Worm (Caenorhabditis elegans): ENCODE data around the gene C45G9.2.

The C45G9.2 gene

DNA sequence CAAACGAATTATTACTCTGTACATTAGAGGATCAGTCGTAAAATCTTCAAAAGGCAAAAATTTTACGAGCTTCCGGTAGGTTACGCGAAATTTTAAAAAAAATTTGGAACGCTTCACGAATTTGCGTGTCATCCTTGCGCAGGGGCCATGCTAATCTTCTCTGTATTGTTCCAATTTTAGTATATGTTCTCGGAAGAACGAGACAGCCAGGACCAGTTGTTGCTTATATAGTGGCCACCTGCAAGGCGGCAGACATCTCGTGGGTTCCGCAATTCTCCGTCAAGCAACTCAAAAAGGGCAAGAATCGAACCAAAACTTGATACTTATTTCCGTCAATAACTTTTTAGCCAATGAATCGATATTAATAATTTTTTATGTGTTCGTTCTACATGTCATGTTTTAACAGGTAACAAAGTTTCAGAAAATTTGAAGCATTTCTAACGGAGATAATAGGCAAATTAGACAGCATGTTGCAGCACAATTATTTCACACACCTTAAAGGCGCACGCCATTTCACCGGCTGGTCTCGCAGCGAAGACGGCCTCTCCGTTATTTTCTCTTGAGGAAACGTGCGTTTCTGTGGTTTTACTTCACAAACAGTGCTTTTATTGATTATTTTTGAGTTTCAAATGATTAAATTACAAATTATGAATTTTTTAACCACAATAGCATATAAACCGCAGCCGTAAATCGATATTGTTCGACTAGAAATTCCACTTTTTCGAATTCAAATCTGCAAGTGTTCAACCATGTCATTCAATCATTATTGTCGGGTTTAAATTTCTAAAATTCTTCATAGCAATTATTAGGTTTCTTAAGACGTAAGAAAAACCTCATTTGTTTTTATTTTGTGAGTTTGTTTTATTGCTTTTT, 12.1 kb downstream of the C45G9.2 start (continued):
- TF ChIP-seq ekl-4 (GFP tag; IDR thresholded peaks at IDR 0.05) (peak; percentile 91), hlh-12 (tag; optimal IDR thresholded peaks at IDR 0.05) (peak; percentile 72)

DNA sequence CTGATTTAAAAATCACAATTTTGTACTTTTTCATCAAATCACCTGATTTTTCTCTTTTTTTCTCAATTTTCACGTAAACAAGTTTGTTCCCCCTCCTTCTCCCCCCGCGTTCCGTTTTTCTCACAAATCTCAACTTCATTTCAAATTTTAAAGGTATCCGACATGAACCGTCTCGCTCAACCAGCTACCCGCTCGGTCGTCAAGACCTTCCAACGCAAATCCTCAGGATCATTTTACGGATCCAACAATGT, 12.6 kb downstream of the C45G9.2 start, which contains the start of gene cox-6A:
Gene cox-6A, plus strand, starts transcription at position 152 of the 251 bp plus-strand sequence.
- TF ChIP-seq repo-1 (tag; optimal IDR thresholded peaks at IDR 0.05) (no peak), attf-6 (GFP tag; IDR thresholded peaks at IDR 0.05) (no peak), bed-1 (GFP tag; IDR thresholded peaks at IDR 0.05) (no peak), rpc-1 (optimal IDR thresholded peaks at IDR 0.05) (no peak), rpc-1 (tag; optimal IDR thresholded peaks at IDR 0.05) (no peak), chd-7 (tag; optimal IDR thresholded peaks at IDR 0.05) (no peak), athp-1 (tag; optimal IDR thresholded peaks at IDR 0.05) (no peak), sea-2 (GFP tag; IDR thresholded peaks at IDR 0.05) (no peak), lin-35 (GFP tag; optimal IDR thresholded peaks at IDR 0.05) (no peak), F49E8.2 (tag; optimal IDR thresholded peaks at IDR 0.05; ENCODE audit: insufficient read depth) (no peak), D2030.7 (GFP tag; IDR thresholded peaks at IDR 0.05) (no peak), F33H1.4 (GFP tag; IDR thresholded peaks at IDR 0.05) (no peak), cebp-2 (GFP tag; IDR thresholded peaks at IDR 0.05) (no peak), nfya-1 (tag; optimal IDR thresholded peaks at IDR 0.05; ENCODE audit: borderline replicate concordance, insufficient read depth) (no peak), pbrm-1 (GFP tag; IDR thresholded peaks at IDR 0.05) (no peak), ztf-25 (GFP tag; IDR thresholded peaks at IDR 0.05) (no peak), F23B12.7 (tag; optimal IDR thresholded peaks at IDR 0.05; ENCODE audit: insufficient read depth) (no peak), ztf-3 (GFP tag; optimal IDR thresholded peaks at IDR 0.05) (no peak)

DNA sequence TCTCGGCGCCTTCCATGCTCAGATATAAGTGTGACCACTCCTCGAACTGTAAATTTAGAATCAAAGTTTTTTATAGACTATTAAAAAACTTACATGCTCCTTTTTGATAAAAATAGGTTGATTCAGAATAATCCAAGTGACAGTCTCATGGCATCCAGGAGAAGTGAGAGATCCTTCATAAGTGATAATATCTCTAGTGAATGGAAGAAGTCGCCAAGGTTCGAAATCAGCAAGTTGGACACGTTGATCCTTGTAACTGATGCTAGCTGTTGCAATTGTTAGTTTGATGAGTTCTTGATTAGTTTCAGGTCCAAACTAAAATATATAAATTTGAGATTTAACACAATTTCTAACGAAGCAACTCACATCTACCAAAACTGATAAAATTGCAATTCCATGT, 14.4 kb downstream of the C45G9.2 start:
- TF ChIP-seq unc-62 (GFP tag; optimal IDR thresholded peaks at IDR 0.05): no peak
- TF ChIP-seq repo-1 (tag; optimal IDR thresholded peaks at IDR 0.05): peak; percentile 30
- peak; percentile 32 for TF ChIP-seq attf-5 (GFP tag; optimal IDR thresholded peaks at IDR 0.05)
- TF ChIP-seq him-1 (tag; optimal IDR thresholded peaks at IDR 0.05): peak; percentile 7
- no peak for TF ChIP-seq snpc-4 (GFP tag; optimal IDR thresholded peaks at IDR 0.05)
- peak in 2 of 4 experiments; percentile 32 to 45 for TF ChIP-seq snpc-4 (tag; optimal IDR thresholded peaks at IDR 0.05)
- no peak for TF ChIP-seq mxl-1 (tag; optimal IDR thresholded peaks at IDR 0.05)
- TF ChIP-seq madf-10 (tag; optimal IDR thresholded peaks at IDR 0.05): peak; percentile 2
- peak; percentile 38 for TF ChIP-seq lin-40 (tag; optimal IDR thresholded peaks at IDR 0.05)
- TF ChIP-seq hsf-1 (GFP tag; IDR thresholded peaks at IDR 0.05): 0 out of 2 replicates have a peak, but pooled peaks have one; percentile 16
- TF ChIP-seq lin-35 (GFP tag; optimal IDR thresholded peaks at IDR 0.05): peak in 1 of 3 experiments; percentile 8
- peak; percentile 59 for TF ChIP-seq tlf-1 (GFP tag; optimal IDR thresholded peaks at IDR 0.05)
- TF ChIP-seq ekl-4 (GFP tag; IDR thresholded peaks at IDR 0.05): 0 out of 2 replicates have a peak, but pooled peaks have one; percentile 7
- peak; percentile 8; the same call in 1 of the 2 replicates for TF ChIP-seq Y53G8AR.9 (GFP tag; conservative IDR thresholded peaks at IDR 0.05)
- TF ChIP-seq mel-28 (tag; optimal IDR thresholded peaks at IDR 0.05; ENCODE audit: borderline replicate concordance): no peak
- no peak for TF ChIP-seq atf-7 (tag; optimal IDR thresholded peaks at IDR 0.05)
- 0 out of 2 replicates have a peak, but pooled peaks have one; percentile 23 for TF ChIP-seq B0336.3 (GFP tag; IDR thresholded peaks at IDR 0.05)
- TF ChIP-seq ztf-22 (GFP tag; optimal IDR thresholded peaks at IDR 0.05): peak; percentile 9
- no peak for TF ChIP-seq F10E7.11 (tag; optimal IDR thresholded peaks at IDR 0.05)
- TF ChIP-seq lin-54 (GFP tag; optimal IDR thresholded peaks at IDR 0.05): peak; percentile 4
- peak; percentile 25; the same call in 1 of the 2 replicates for TF ChIP-seq madf-6 (GFP tag; IDR thresholded peaks at IDR 0.05)
